Worm (Caenorhabditis elegans): ENCODE results near the gene T01D1.4.

The T01D1.4 gene

DNA sequence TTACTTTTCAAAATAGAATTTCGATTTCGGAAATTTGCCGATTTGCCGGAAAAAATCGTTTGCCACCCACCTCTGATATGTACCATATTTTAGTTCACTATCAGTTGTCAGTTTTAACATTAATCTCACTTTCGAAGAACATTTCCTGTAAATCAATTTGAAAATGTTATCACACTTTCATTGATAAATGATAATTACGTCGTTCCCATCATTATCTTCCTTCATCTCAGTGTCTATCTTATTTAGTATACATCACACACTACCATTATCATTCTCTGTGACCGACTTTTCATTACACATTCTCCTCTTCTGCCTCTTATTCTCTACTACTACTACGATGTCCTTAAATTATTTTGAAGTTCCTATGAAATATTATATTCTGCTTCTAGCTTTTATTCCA is 7.6 kb upstream of the T01D1.4 start, which contains the start of gene T01D1.8:
TSS of gene T01D1.8 (plus strand) at position 236 of the 400 bp plus-strand sequence.
- TF ChIP-seq aly-2 (tag; optimal IDR thresholded peaks at IDR 0.05) = no peak
- TF ChIP-seq crh-2 (tag; optimal IDR thresholded peaks at IDR 0.05) = no peak
- no peak for TF ChIP-seq mdl-1 (tag; optimal IDR thresholded peaks at IDR 0.05)
- TF ChIP-seq lin-11 (tag; optimal IDR thresholded peaks at IDR 0.05) = no peak
- no peak for TF ChIP-seq sma-3 (GFP tag; optimal IDR thresholded peaks at IDR 0.05)
- no peak for TF ChIP-seq fos-1 (tag; optimal IDR thresholded peaks at IDR 0.05)
- TF ChIP-seq lsy-2 (tag; optimal IDR thresholded peaks at IDR 0.05) = no peak

DNA sequence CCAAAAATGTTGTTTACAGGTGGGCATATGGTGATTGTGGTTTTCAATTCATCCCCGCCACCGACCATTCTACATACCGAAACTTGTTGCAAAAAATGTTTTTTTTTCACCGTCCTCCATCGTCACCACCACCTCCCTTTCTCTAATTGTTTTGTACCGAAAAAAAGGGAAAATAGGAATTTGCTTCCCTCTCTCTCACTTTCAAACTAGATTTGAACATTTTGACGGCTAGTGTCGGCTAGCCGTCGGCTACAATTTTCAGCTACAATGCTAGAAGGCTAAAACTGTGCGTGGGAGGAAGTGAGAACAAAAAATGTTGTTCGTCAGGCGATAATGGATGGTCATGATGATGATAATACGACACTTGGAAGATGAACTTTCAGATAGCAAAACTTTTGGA is 747 bp downstream of the T01D1.4 start:
- TF ChIP-seq snpc-4 (tag; optimal IDR thresholded peaks at IDR 0.05) (no peak), mdl-1 (tag; optimal IDR thresholded peaks at IDR 0.05) (no peak), nhr-11 (tag; optimal IDR thresholded peaks at IDR 0.05) (no peak), mab-5 (tag; optimal IDR thresholded peaks at IDR 0.05) (no peak), nhr-129 (tag; optimal IDR thresholded peaks at IDR 0.05) (no peak), blmp-1 (tag; optimal IDR thresholded peaks at IDR 0.05; ENCODE audit: insufficient read depth) (peak; percentile 39), nhr-25 (tag; optimal IDR thresholded peaks at IDR 0.05) (peak; percentile 65)

DNA sequence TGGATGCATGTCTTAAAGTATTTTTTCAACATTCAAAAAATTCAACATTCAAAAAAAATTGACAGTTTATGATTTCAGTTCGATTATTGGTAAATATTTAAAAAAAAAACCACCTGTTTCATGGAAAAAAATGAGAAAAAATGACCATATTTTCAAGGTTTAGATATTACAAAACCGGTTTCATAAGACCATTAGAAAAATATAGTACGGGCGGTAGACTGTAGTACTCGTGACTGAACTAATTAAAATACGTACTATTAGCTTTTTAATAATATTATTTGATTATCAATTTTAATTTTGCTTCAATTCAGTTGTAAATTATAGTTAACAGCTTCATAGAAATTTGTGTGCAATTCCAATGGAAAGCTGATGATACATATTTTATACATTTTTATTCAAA is 2.3 kb downstream of the T01D1.4 start:
- TF ChIP-seq nhr-25 (tag; optimal IDR thresholded peaks at IDR 0.05) = peak; percentile 46
- no peak for TF ChIP-seq unc-62 (GFP tag; optimal IDR thresholded peaks at IDR 0.05)
- no peak for TF ChIP-seq crh-2 (tag; optimal IDR thresholded peaks at IDR 0.05)

DNA sequence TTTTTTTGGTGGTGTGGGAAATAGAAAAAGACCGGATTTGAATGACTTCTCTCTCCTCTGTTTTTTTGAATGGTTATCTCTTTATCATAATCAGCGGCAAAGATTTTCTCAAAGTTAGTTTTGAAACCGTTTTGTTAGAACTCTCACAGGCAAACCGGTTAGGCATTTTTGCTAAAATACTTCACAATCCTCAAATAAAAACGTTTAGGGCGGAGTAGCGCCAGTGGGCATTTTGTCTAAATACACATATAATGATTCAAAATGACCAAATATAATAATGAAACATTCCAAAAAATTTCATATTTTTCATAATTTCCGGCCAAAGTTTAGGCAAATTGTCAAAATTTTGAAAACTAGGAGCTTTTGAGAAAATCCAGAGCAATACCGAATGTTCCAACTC is 3.0 kb downstream of the T01D1.4 start, which contains the start of gene T01D1.3:
TSS of gene T01D1.3 (minus strand) at position 101 of the 400 bp plus-strand sequence.
- TF ChIP-seq snpc-4 (tag; optimal IDR thresholded peaks at IDR 0.05) (no peak), nhr-6 (tag; optimal IDR thresholded peaks at IDR 0.05) (no peak), gmeb-1 (tag; optimal IDR thresholded peaks at IDR 0.05) (no peak), ztf-1 (GFP tag; conservative IDR thresholded peaks at IDR 0.05) (no peak), C34F6.9 (tag; optimal IDR thresholded peaks at IDR 0.05) (no peak), fos-1 (tag; optimal IDR thresholded peaks at IDR 0.05) (no peak), nhr-12 (tag; optimal IDR thresholded peaks at IDR 0.05) (no peak), Y55F3AM.14 (GFP tag; optimal IDR thresholded peaks at IDR 0.05) (no peak), lin-13 (GFP tag; optimal IDR thresholded peaks at IDR 0.05) (no peak), lsy-2 (tag; optimal IDR thresholded peaks at IDR 0.05) (no peak), mdl-1 (tag; optimal IDR thresholded peaks at IDR 0.05) (no peak), elt-1 (tag; optimal IDR thresholded peaks at IDR 0.05) (no peak), unc-39 (tag; optimal IDR thresholded peaks at IDR 0.05) (no peak), nhr-21 (tag; optimal IDR thresholded peaks at IDR 0.05) (no peak), unc-55 (GFP tag; optimal IDR thresholded peaks at IDR 0.05) (no peak)

DNA sequence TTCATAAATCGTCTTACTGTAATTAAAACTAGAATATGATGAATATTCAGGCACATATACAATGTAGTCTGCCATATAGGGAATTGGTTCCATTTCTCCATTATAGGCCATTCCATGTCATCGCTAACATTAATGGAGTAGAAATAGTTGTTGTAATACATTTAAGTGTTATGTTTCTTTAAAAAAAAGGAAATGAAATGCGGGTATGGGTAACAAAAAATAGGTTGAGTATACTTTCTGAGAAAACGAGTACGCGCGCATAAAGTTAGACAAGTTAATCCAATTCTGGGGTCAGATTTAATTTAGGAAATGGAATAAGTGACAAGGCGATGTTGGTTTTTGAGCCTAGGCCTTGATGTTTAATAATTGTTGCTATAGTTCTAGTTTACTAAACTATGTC is 5.2 kb downstream of the T01D1.4 start, which contains the start of gene T01D1.7:
TSS of gene T01D1.7 (minus strand) at position 101 of the 400 bp plus-strand sequence.
- TF ChIP-seq sma-9 (GFP tag; optimal IDR thresholded peaks at IDR 0.05) (peak; percentile 0), sma-9 (tag; optimal IDR thresholded peaks at IDR 0.05) (no peak), alr-1 (tag; optimal IDR thresholded peaks at IDR 0.05) (no peak), ztf-4 (tag; optimal IDR thresholded peaks at IDR 0.05) (no peak), nhr-21 (tag; optimal IDR thresholded peaks at IDR 0.05) (peak; percentile 23)

DNA sequence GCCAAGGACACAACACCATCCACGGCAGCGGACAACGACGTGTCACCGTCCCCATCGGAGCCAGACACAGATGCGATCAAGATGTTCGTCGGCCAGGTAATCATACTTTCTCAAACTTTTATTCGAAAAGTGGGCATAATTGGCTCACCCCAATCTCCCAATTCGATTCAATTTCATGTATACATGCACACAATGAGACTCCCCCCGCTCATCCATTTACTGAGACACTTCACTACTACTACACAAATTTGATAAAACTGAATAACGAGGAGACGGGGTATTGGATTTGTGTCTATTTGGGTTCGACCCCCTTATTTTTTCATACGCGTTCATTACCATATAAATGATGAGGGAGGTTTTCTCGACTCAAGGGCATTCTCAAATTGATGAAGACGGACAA is 15.7 kb downstream of the T01D1.4 start:
- TF ChIP-seq alr-1 (tag; optimal IDR thresholded peaks at IDR 0.05) (no peak), blmp-1 (tag; optimal IDR thresholded peaks at IDR 0.05; ENCODE audit: insufficient read depth) (no peak), egl-27 (tag; optimal IDR thresholded peaks at IDR 0.05) (no peak), C34F6.9 (tag; optimal IDR thresholded peaks at IDR 0.05) (no peak), unc-39 (tag; optimal IDR thresholded peaks at IDR 0.05) (no peak), crh-2 (tag; optimal IDR thresholded peaks at IDR 0.05) (no peak), mab-5 (tag; optimal IDR thresholded peaks at IDR 0.05) (no peak), nhr-237 (tag; optimal IDR thresholded peaks at IDR 0.05) (no peak), ztf-11 (tag; optimal IDR thresholded peaks at IDR 0.05) (no peak), nhr-77 (tag; optimal IDR thresholded peaks at IDR 0.05) (no peak), F13H6.1 (tag; optimal IDR thresholded peaks at IDR 0.05) (no peak), zag-1 (tag; optimal IDR thresholded peaks at IDR 0.05) (no peak), lin-13 (GFP tag; optimal IDR thresholded peaks at IDR 0.05) (no peak), snpc-4 (tag; optimal IDR thresholded peaks at IDR 0.05) (no peak), ztf-4 (tag; optimal IDR thresholded peaks at IDR 0.05) (no peak), ZK546.5 (tag; optimal IDR thresholded peaks at IDR 0.05) (no peak), aly-2 (tag; optimal IDR thresholded peaks at IDR 0.05) (no peak), ama-1 (optimal IDR thresholded peaks at IDR 0.05) (no peak)

Measured in whole organism, L2 larva.